Worm (Caenorhabditis elegans) whole organism, L4 larva: Measurements from ENCODE around the gene R05C11.4.
"Not testable (repeated sequence)": the region's sequence is repeated elsewhere in the genome, so short reads cannot be mapped to it uniquely, and the experiment has no call there.

Experiments
- lin-39 ChIP-seq: fragments of 150-350 bp; optimal IDR thresholded peaks from 2 replicates; lab custom pipeline; 2014; ENCODE audit warnings: missing biosample characterization, missing genetic modification reagents, missing genetic modification characterization
- nhr-237 ChIP-seq: sonication (generic microtip); optimal IDR thresholded peaks from 2 replicates; lab custom pipeline; 2017; ENCODE audit warnings: missing biosample characterization, missing genetic modification characterization
- tag-97 ChIP-seq: fragments of 200-800 bp; sonication (Bioruptor generic); IDR thresholded peaks from 2 replicates; pipeline ENCODE4 v1.3.6; 2022; ENCODE audit warnings: missing genetic modification characterization, missing compliant biosample characterization

- not testable (repeated sequence) for TF ChIP-seq nhr-237 (tag; lab: Kevin White, UChicago); tag-97 (GFP tag; lab: Robert Waterston, UW); lin-39 (tag; lab: Kevin White, UChicago)
Observed at ce11 chrIV:2051195-2051594, at the start of gene R05C11.4.
